Worm (Caenorhabditis elegans) whole organism, L3 larva: ENCODE measurements around the gene elt-3.
A peak's percentile ranks its signal among the peaks of the same experiment; 100 is the strongest.

Experiments
- ceh-28 ChIP-seq: fragments of 150-350 bp; optimal IDR thresholded peaks from 2 replicates; lab custom pipeline; 2014; ENCODE audit warnings: missing biosample characterization, missing genetic modification reagents, missing genetic modification characterization
- unc-62 ChIP-seq: fragments of 150-350 bp; sonication (generic microtip); optimal IDR thresholded peaks from 4 replicates; lab custom pipeline; 2014; ENCODE audit warnings: missing biosample characterization, missing genetic modification reagents, missing genetic modification characterization
- ztf-11 ChIP-seq: fragments of 150-350 bp; optimal IDR thresholded peaks from 2 replicates; lab custom pipeline; 2014; ENCODE audit warnings: missing biosample characterization, missing genetic modification characterization

DNA sequence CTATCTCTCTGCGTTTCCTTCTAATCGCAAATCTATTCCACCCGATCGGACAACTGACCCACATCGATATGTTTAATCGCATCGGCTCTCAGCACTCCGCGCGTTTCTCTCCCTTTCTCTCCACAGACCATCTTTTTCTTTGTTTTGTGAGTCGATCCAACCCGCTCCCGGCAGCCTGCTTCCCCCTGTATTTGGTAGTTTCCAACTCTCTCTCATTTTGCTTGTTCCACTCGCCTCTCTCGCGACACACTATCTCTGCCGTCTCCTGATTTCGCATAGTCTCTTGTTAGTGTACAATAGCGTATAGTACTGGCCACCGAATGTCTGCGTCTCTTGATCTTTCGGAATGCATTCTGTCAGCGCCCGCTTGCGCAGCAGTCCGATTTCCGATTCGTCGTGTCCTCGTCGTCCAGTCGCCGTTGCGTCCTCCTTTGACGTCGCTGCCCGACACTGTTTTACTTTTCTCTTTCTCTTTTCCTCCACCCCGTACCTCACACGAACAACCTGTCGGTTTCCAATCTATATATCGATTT is 16.0 kb downstream of the elt-3 start:
- TF ChIP-seq unc-62 (GFP tag; lab: Kevin White, UChicago) (no peak), ztf-11 (no peak), ceh-28 (tag; lab: Kevin White, UChicago) (peak; percentile 67)
